Fruit fly (Drosophila melanogaster) whole organism, embryonic: Measurements from ENCODE around the gene Ptp4E.
A peak's percentile ranks its signal among the peaks of the same experiment; 100 is the strongest.

Experiments used
- Aef1 ChIP-seq: fragments of 200-800 bp; sonication (Bioruptor generic); IDR thresholded peaks from 3 replicates; pipeline ENCODE4 v1.3.6; 2022; ENCODE audit warnings: missing biosample characterization, missing genetic modification characterization
- Atf6 ChIP-seq: fragments of 200-800 bp; sonication (Bioruptor generic); IDR thresholded peaks from 2 replicates; pipeline ENCODE4 v1.3.6; 2022; ENCODE audit warnings: missing biosample characterization, missing genetic modification characterization
- CG10147 ChIP-seq: fragments of 200-800 bp; sonication (Bioruptor generic); optimal IDR thresholded peaks from 2 replicates; lab custom pipeline; 2019; ENCODE audit warnings: missing biosample characterization, mild to moderate bottlenecking, missing genetic modification characterization, moderate library complexity
- CG10431 ChIP-seq: fragments of 200-800 bp; sonication (Bioruptor generic); optimal IDR thresholded peaks from 3 replicates; lab custom pipeline; 2018; ENCODE audit warnings: missing biosample characterization, mild to moderate bottlenecking, missing genetic modification characterization
- CG10462 ChIP-seq: fragments of 200-800 bp; sonication (Bioruptor generic); optimal IDR thresholded peaks from 2 replicates; lab custom pipeline; 2016; ENCODE audit warnings: missing biosample characterization, missing genetic modification characterization
- CG11504 ChIP-seq: fragments of 200-800 bp; sonication (Bioruptor generic); optimal IDR thresholded peaks from 3 replicates; lab custom pipeline; 2019; ENCODE audit warnings: missing biosample characterization, mild to moderate bottlenecking, missing genetic modification characterization, moderate library complexity
- CG12744 ChIP-seq: fragments of 200-800 bp; sonication (Bioruptor generic); optimal IDR thresholded peaks from 2 replicates; lab custom pipeline; 2016; ENCODE audit warnings: missing biosample characterization, missing genetic modification characterization
- CG14667 ChIP-seq: fragments of 200-800 bp; sonication (Bioruptor generic); IDR thresholded peaks from 2 replicates; pipeline ENCODE4 v1.3.6; 2022; ENCODE audit warnings: missing biosample characterization, missing genetic modification characterization
- CG14965 ChIP-seq: fragments of 200-800 bp; sonication (Bioruptor generic); optimal IDR thresholded peaks from 2 replicates; lab custom pipeline; 2016; ENCODE audit warnings: missing biosample characterization, missing genetic modification characterization, borderline replicate concordance
- CG1647 ChIP-seq: fragments of 200-800 bp; sonication (Bioruptor generic); optimal IDR thresholded peaks from 3 replicates; lab custom pipeline; 2016; ENCODE audit warnings: missing biosample characterization, missing genetic modification characterization
- CG17186 ChIP-seq: fragments of 200-800 bp; sonication (Bioruptor generic); optimal IDR thresholded peaks from 3 replicates; lab custom pipeline; 2017; ENCODE audit warnings: missing biosample characterization, missing genetic modification reagents, missing genetic modification characterization
- CG17829 ChIP-seq: fragments of 200-800 bp; optimal IDR thresholded peaks from 2 replicates; lab custom pipeline; 2019; ENCODE audit warnings: missing biosample characterization, mild to moderate bottlenecking, missing genetic modification characterization, moderate library complexity
- CG18476 ChIP-seq: fragments of 200-800 bp; sonication (Bioruptor generic); optimal IDR thresholded peaks from 2 replicates; lab custom pipeline; 2016; ENCODE audit warnings: missing biosample characterization, mild to moderate bottlenecking, missing genetic modification characterization
- CG2875 ChIP-seq: fragments of 200-800 bp; sonication (Bioruptor generic); optimal IDR thresholded peaks from 2 replicates; lab custom pipeline; 2017; ENCODE audit warnings: missing biosample characterization, mild to moderate bottlenecking, missing genetic modification characterization, missing genetic modification reagents
- CG31224 ChIP-seq: fragments of 200-800 bp; sonication (Bioruptor generic); IDR thresholded peaks from 2 replicates; pipeline ENCODE4 v1.3.6; 2022; ENCODE audit warnings: missing biosample characterization, missing genetic modification characterization
- CG3281 ChIP-seq: fragments of 200-800 bp; sonication (Bioruptor generic); optimal IDR thresholded peaks from 3 replicates; lab custom pipeline; 2017; ENCODE audit warnings: missing biosample characterization, mild to moderate bottlenecking, missing genetic modification characterization
- CG6272 ChIP-seq: fragments of 200-800 bp; sonication (Bioruptor generic); IDR thresholded peaks from 2 replicates; pipeline ENCODE4 v1.3.6; 2022; ENCODE audit warnings: missing biosample characterization, missing genetic modification characterization
- CG7271 ChIP-seq: fragments of 200-800 bp; sonication (Bioruptor generic); optimal IDR thresholded peaks from 2 replicates; lab custom pipeline; 2018; ENCODE audit warnings: missing biosample characterization, mild to moderate bottlenecking, missing genetic modification characterization, moderate library complexity
- CG8290 ChIP-seq, 3 experiments: fragments of 200-800 bp; sonication (Bioruptor generic); optimal IDR thresholded peaks; 2 replicates each; lab custom pipeline; 2016 to 2019; ENCODE audit warnings: missing biosample characterization in 3 of 3, missing genetic modification characterization in 3 of 3, mild to moderate bottlenecking in 2 of 3, moderate library complexity in 1 of 3
- CTCF ChIP-seq: fragments of 200-800 bp; sonication (Bioruptor generic); optimal IDR thresholded peaks from 2 replicates; lab custom pipeline; 2017; ENCODE audit warnings: missing biosample characterization, mild to moderate bottlenecking, missing genetic modification characterization, moderate library complexity
- D19A ChIP-seq: fragments of 200-800 bp; optimal IDR thresholded peaks from 3 replicates; lab custom pipeline; 2019; ENCODE audit warnings: missing biosample characterization, mild to moderate bottlenecking, missing genetic modification characterization, moderate library complexity
- Dek ChIP-seq: fragments of 200-800 bp; sonication (Bioruptor generic); optimal IDR thresholded peaks from 3 replicates; lab custom pipeline; 2019; ENCODE audit warnings: missing biosample characterization, mild to moderate bottlenecking, missing genetic modification characterization, moderate library complexity
- Dll ChIP-seq: fragments of 200-800 bp; sonication (Bioruptor generic); IDR thresholded peaks from 4 replicates; pipeline ENCODE4 v1.3.6; 2022; ENCODE audit warnings: missing biosample characterization, missing genetic modification characterization; ENCODE audit not compliant: partially characterized antibody
- HLH4C ChIP-seq: fragments of 200-800 bp; sonication (Bioruptor generic); IDR thresholded peaks from 3 replicates; pipeline ENCODE4 v1.3.6; 2022; ENCODE audit warnings: missing biosample characterization, missing genetic modification characterization; ENCODE audit not compliant: partially characterized antibody
- HLHmδ ChIP-seq: fragments of 200-800 bp; sonication (Bioruptor generic); optimal IDR thresholded peaks from 2 replicates; lab custom pipeline; 2018; ENCODE audit warnings: missing biosample characterization, mild to moderate bottlenecking, missing genetic modification characterization, moderate library complexity
- Hey ChIP-seq: fragments of 200-800 bp; sonication (Bioruptor generic); optimal IDR thresholded peaks from 3 replicates; lab custom pipeline; 2018; ENCODE audit warnings: missing biosample characterization, mild to moderate bottlenecking, missing genetic modification characterization
- Mad ChIP-seq: fragments of 200-800 bp; sonication (Bioruptor generic); optimal IDR thresholded peaks from 2 replicates; lab custom pipeline; 2016; ENCODE audit warnings: missing biosample characterization, missing genetic modification characterization
- Scr ChIP-seq: fragments of 200-800 bp; sonication (Bioruptor generic); IDR thresholded peaks from 2 replicates; pipeline ENCODE4 v1.3.6; 2022; ENCODE audit warnings: missing biosample characterization, missing genetic modification characterization; ENCODE audit not compliant: partially characterized antibody
- TFAM ChIP-seq: fragments of 200-800 bp; sonication (Bioruptor generic); optimal IDR thresholded peaks from 2 replicates; lab custom pipeline; 2017; ENCODE audit warnings: missing biosample characterization, missing genetic modification characterization, inconsistent platforms
- Trl ChIP-seq, 3 experiments: fragments of >200 bp in 2 of 3; fragments of 200-800 bp in 1 of 3; sonication (Bioruptor generic) in 1 of 3; optimal IDR thresholded peaks; 2 replicates in 1 of 3; 3 replicates in 2 of 3; lab custom pipeline; 2016 to 2017; ENCODE audit warnings: missing biosample characterization in 1 of 3, missing genetic modification characterization in 1 of 3
- ase ChIP-seq: fragments of 200-800 bp; sonication (Bioruptor generic); IDR thresholded peaks from 3 replicates; pipeline ENCODE4 v1.3.6; 2022; ENCODE audit warnings: missing biosample characterization, missing genetic modification characterization
- br ChIP-seq: fragments of >200 bp; optimal IDR thresholded peaks from 2 replicates; lab custom pipeline; 2017
- chm ChIP-seq: fragments of 200-800 bp; sonication (Bioruptor generic); IDR thresholded peaks from 2 replicates; pipeline ENCODE4 v1.3.6; 2022; ENCODE audit warnings: missing biosample characterization, missing genetic modification characterization
- danr ChIP-seq: fragments of 200-800 bp; sonication (Bioruptor generic); IDR thresholded peaks from 2 replicates; pipeline ENCODE4 v1.3.6; 2022; ENCODE audit warnings: missing biosample characterization, missing genetic modification characterization
- dpn ChIP-seq, 2 experiments: fragments of 200-800 bp; sonication (Bioruptor generic); optimal IDR thresholded peaks; 3 replicates each; lab custom pipeline; 2016; ENCODE audit warnings: missing biosample characterization in 2 of 2, missing genetic modification characterization in 2 of 2
- exex ChIP-seq: fragments of 200-800 bp; sonication (Bioruptor generic); optimal IDR thresholded peaks from 4 replicates; lab custom pipeline; 2018; ENCODE audit warnings: missing biosample characterization, mild to moderate bottlenecking, missing genetic modification characterization, moderate library complexity
- eyg ChIP-seq: fragments of 200-800 bp; sonication (Bioruptor generic); optimal IDR thresholded peaks from 3 replicates; lab custom pipeline; 2016; ENCODE audit warnings: missing biosample characterization, missing genetic modification characterization
- gsb ChIP-seq: fragments of 200-800 bp; sonication (Bioruptor generic); IDR thresholded peaks from 2 replicates; pipeline ENCODE4 v1.3.6; 2022; ENCODE audit warnings: missing biosample characterization, missing genetic modification characterization
- klu ChIP-seq: fragments of 200-800 bp; sonication (Bioruptor generic); IDR thresholded peaks from 2 replicates; pipeline ENCODE4 v1.3.6; 2022; ENCODE audit warnings: missing biosample characterization, missing genetic modification characterization
- lmd ChIP-seq: fragments of 200-800 bp; sonication (Bioruptor generic); IDR thresholded peaks from 2 replicates; pipeline ENCODE4 v1.3.6; 2022; ENCODE audit warnings: missing biosample characterization, missing genetic modification characterization
- maf-S ChIP-seq: fragments of 200-800 bp; sonication (Bioruptor generic); optimal IDR thresholded peaks from 2 replicates; lab custom pipeline; 2016; ENCODE audit warnings: missing biosample characterization, missing genetic modification characterization
- nau ChIP-seq: fragments of 200-800 bp; sonication (Bioruptor generic); optimal IDR thresholded peaks from 3 replicates; lab custom pipeline; 2017; ENCODE audit warnings: missing biosample characterization, mild to moderate bottlenecking, missing genetic modification characterization, missing genetic modification reagents
- rib ChIP-seq: fragments of 200-800 bp; sonication (Bioruptor generic); IDR thresholded peaks from 2 replicates; pipeline ENCODE4 v1.3.6; 2022; ENCODE audit warnings: missing biosample characterization, missing genetic modification characterization
- ro ChIP-seq: fragments of 200-800 bp; sonication (Bioruptor generic); IDR thresholded peaks from 2 replicates; pipeline ENCODE4 v1.3.6; 2022; ENCODE audit warnings: missing biosample characterization, missing genetic modification characterization
- sd ChIP-seq: fragments of 200-800 bp; sonication (Bioruptor generic); optimal IDR thresholded peaks from 3 replicates; lab custom pipeline; 2018; ENCODE audit warnings: missing biosample characterization, mild to moderate bottlenecking, missing genetic modification characterization, moderate library complexity
- sens ChIP-seq: fragments of 200-800 bp; sonication (Bioruptor generic); peaks from one replicate; lab custom pipeline; 2016; ENCODE audit warnings: missing biosample characterization, missing genetic modification characterization
- stc ChIP-seq: fragments of 200-800 bp; sonication (Bioruptor generic); IDR thresholded peaks from 2 replicates; pipeline ENCODE4 v1.3.6; 2022; ENCODE audit warnings: missing biosample characterization, missing genetic modification characterization
- toy ChIP-seq: fragments of 200-800 bp; sonication (Bioruptor generic); IDR thresholded peaks from 2 replicates; pipeline ENCODE4 v1.3.6; 2022; ENCODE audit warnings: missing biosample characterization, missing genetic modification characterization
- zen2 ChIP-seq: fragments of 200-800 bp; sonication (Bioruptor generic); IDR thresholded peaks from 3 replicates; pipeline ENCODE4 v1.3.6; 2022; ENCODE audit warnings: missing biosample characterization, missing genetic modification characterization; ENCODE audit not compliant: partially characterized antibody
- zfh1 ChIP-seq: fragments of 200-800 bp; sonication (Bioruptor generic); IDR thresholded peaks from 3 replicates; pipeline ENCODE4 v1.3.6; 2022; ENCODE audit warnings: missing biosample characterization, missing genetic modification characterization

Gene Ptp4E

DNA sequence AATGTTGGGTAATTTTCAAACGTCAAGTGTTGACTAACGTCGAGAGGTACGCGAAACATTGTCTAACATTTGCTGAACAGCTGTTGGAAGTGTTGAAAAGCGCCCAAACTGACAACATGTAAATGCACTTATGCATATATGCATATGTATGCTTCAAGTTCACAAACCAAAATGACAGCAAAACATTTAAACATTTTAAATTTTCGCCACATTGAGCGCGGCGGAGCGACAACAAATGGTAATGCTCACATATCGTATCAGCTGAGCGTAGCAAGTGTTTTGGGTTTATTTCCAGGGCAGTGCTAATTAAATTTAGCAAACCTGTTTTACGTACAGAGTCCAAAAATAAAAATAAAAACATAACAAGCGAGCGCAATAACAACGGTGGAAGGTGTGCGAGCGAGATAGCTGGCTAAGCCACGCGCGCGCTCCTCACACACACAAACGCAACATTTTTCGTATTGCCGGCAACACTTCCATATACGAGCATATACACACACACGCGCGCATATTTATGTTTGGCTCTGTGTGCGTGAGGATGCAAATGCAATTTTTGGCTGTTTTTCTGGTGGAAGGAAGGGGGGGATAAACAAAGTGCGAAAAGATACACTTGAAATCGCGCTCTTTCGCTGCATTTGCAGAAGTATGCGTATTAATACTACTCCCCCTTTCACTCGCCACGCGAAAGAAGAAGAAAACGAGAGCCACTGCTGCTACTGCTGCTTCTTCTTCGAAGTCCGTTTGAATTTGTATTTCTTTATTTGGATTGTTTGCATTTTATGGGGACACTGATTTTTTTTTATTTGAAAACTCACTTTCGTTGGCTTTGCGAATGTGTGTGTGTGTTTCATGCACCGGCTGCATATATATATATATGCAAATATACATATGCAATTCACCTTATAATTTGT, 8.6 kb upstream of the Ptp4E start (continued):
- TF ChIP-seq CG7271 (no peak), CG18476 (GFP tag; lab: Kevin White, UChicago) (peak; percentile 25), HLH4C (GFP tag; lab: Robert Waterston, UW) (no peak), CG10431 (GFP tag; lab: Kevin White, UChicago) (no peak), CG2875 (GFP tag; lab: Kevin White, UChicago) (no peak), CG8290 (GFP tag; optimal IDR thresholded peaks at IDR 0.05; lab: Kevin White, UChicago) (peak; percentile 27), CG8290 (tag; optimal IDR thresholded peaks at IDR 0.05; lab: Kevin White, UChicago) (peak in 1 of 2 experiments; percentile 55), TFAM (no peak), CTCF (GFP tag; lab: Kevin White, UChicago) (peak; percentile 47), CG17829 (no peak), sd (tag; lab: Kevin White, UChicago) (peak; percentile 25), Trl (optimal IDR thresholded peaks at IDR 0.05; lab: Kevin White, UChicago) (no peak), Trl (GFP tag; optimal IDR thresholded peaks at IDR 0.05; lab: Kevin White, UChicago) (peak; percentile 37), nau (GFP tag; lab: Kevin White, UChicago) (no peak), gsb (GFP tag; lab: Robert Waterston, UW) (no peak), klu (GFP tag; lab: Robert Waterston, UW) (no peak), Scr (GFP tag; lab: Robert Waterston, UW) (no peak), Atf6 (GFP tag; lab: Robert Waterston, UW) (no peak), CG14965 (GFP tag; lab: Kevin White, UChicago) (no peak), CG10462 (GFP tag; lab: Kevin White, UChicago) (no peak), rib (no peak), CG10147 (no peak), ase (GFP tag; lab: Robert Waterston, UW) (no peak), Aef1 (no peak), dpn (GFP tag; optimal IDR thresholded peaks at IDR 0.05; lab: Kevin White, UChicago) (peak; percentile 34 to 38), stc (GFP tag; lab: Robert Waterston, UW) (no peak), CG11504 (tag; lab: Kevin White, UChicago) (peak; percentile 50), Mad (GFP tag; lab: Kevin White, UChicago) (peak; percentile 9), CG14667 (no peak), CG17186 (GFP tag; lab: Kevin White, UChicago) (peak; percentile 28), danr (GFP tag; lab: Robert Waterston, UW) (no peak), CG12744 (GFP tag; lab: Kevin White, UChicago) (peak; percentile 6), HLHmδ (peak; percentile 19), zfh1 (GFP tag; lab: Robert Waterston, UW) (no peak), exex (tag; lab: Kevin White, UChicago) (no peak), CG3281 (GFP tag; lab: Kevin White, UChicago) (peak; percentile 46), Dek (tag; lab: Kevin White, UChicago) (peak; percentile 29), zen2 (GFP tag; lab: Robert Waterston, UW) (no peak), br (lab: Kevin White, UChicago) (no peak), sens (GFP tag; lab: Kevin White, UChicago) (peak; percentile 87), CG1647 (no peak), maf-S (GFP tag; lab: Kevin White, UChicago) (peak; percentile 36), CG6272 (GFP tag; lab: Robert Waterston, UW) (no peak), ro (no peak), Hey (tag; lab: Kevin White, UChicago) (no peak), Dll (GFP tag; lab: Robert Waterston, UW) (no peak), eyg (GFP tag; lab: Kevin White, UChicago) (peak; percentile 29), CG31224 (GFP tag; lab: Robert Waterston, UW) (no peak), lmd (GFP tag; lab: Robert Waterston, UW) (no peak), D19A (tag; lab: Kevin White, UChicago) (peak; percentile 33), toy (no peak), chm (GFP tag; lab: Robert Waterston, UW) (no peak)
